Fruit fly (Drosophila melanogaster): ENCODE measurements around the gene beta4GalT7.

DNA sequence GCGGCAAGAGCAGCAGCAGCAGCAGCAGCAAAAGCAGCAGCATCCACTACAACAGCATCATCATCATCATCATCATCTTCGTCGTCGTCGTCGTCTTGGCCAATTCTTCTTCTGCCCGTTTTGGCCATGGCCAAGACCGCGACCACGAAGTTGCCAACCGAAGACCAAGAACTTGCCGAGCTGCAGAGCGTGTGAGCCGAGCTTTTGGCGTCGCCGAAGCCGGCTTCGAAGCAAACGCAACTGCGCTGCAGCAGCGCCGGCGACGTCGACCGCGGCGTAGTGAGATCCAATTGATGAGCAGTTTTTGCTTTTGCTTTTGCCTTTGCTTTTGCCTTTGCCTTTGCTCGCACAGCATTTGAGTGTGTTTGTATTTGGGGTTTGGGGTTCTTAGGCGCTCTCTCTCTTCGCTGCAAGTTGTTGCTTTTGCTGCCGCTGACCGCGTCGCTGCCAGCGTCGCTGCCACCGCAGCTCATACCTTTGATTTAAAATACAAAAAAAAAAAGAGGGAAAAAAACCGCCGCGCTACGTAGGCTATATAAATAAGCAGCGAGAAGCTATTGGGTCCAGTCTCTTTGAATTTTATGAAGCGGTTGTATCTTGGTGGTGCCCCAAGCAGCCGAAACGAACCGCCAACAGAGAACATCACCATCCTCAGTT is 37.9 kb upstream of the beta4GalT7 start:
- TF ChIP-seq Dll (optimal IDR thresholded peaks at IDR 0.05) (no peak), psq (optimal IDR thresholded peaks at IDR 0.05) (no peak), CG8478 (optimal IDR thresholded peaks at IDR 0.05) (no peak), pan (optimal IDR thresholded peaks at IDR 0.05) (no peak), EcR (GFP tag; optimal IDR thresholded peaks at IDR 0.05) (no peak), usp (GFP tag; optimal IDR thresholded peaks at IDR 0.05) (no peak)

Data from whole organism.